Worm (Caenorhabditis elegans) whole organism, late embryonic: ENCODE results near the gene Y71H2AM.3.

Experiments used
- Y22D7AL.16 ChIP-seq: sonication (generic microtip); optimal IDR thresholded peaks from 2 replicates; lab custom pipeline; 2016; ENCODE audit warnings: missing genetic modification characterization, missing compliant biosample characterization
- hlh-15 ChIP-seq: sonication (generic microtip); optimal IDR thresholded peaks from 2 replicates; lab custom pipeline; 2016; ENCODE audit warnings: missing genetic modification characterization, missing compliant biosample characterization
- hlh-8 ChIP-seq: sonication (generic microtip); optimal IDR thresholded peaks from 2 replicates; lab custom pipeline; 2016; ENCODE audit warnings: missing genotype, missing genetic modification characterization, missing compliant biosample characterization
- unc-86 ChIP-seq: sonication (generic microtip); optimal IDR thresholded peaks from 2 replicates; lab custom pipeline; 2016; ENCODE audit warnings: missing genetic modification characterization, missing compliant biosample characterization

- TF ChIP-seq unc-86 (tag; lab: Kevin White, UChicago) (no peak), hlh-15 (tag; lab: Kevin White, UChicago) (no peak), Y22D7AL.16 (no peak), hlh-8 (no peak)
These were observed 35.8 kb downstream of the Y71H2AM.3 start, which contains the start of gene Y71H2AR.2 for ce11 chrIII:2840877-2841540.
